Fruit fly (Drosophila melanogaster) whole organism, embryonic: ENCODE results near the gene osk.

ENCODE experiments used
- Atf3 ChIP-seq: fragments of 200-800 bp; sonication (Bioruptor generic); optimal IDR thresholded peaks from 3 replicates; lab custom pipeline; 2016; ENCODE audit warnings: missing biosample characterization, missing genetic modification characterization
- Bdp1 ChIP-seq: fragments of 200-800 bp; sonication (Bioruptor generic); optimal IDR thresholded peaks from 3 replicates; lab custom pipeline; 2016; ENCODE audit warnings: missing biosample characterization, missing genetic modification characterization
- CG13775 ChIP-seq: fragments of 200-800 bp; sonication (Bioruptor generic); optimal IDR thresholded peaks from 3 replicates; lab custom pipeline; 2017; ENCODE audit warnings: missing biosample characterization, mild to moderate bottlenecking, missing genetic modification characterization
- CG17612 ChIP-seq: fragments of 200-800 bp; sonication (Bioruptor generic); IDR thresholded peaks from 2 replicates; pipeline ENCODE4 v1.3.6; 2022; ENCODE audit warnings: missing biosample characterization, missing genetic modification characterization
- CG1792 ChIP-seq: fragments of 200-800 bp; sonication (Bioruptor generic); optimal IDR thresholded peaks from 2 replicates; lab custom pipeline; 2016; ENCODE audit warnings: missing biosample characterization, missing genetic modification characterization
- CG3281 ChIP-seq: fragments of 200-800 bp; sonication (Bioruptor generic); optimal IDR thresholded peaks from 3 replicates; lab custom pipeline; 2017; ENCODE audit warnings: missing biosample characterization, mild to moderate bottlenecking, missing genetic modification characterization
- CG33213 ChIP-seq: fragments of 200-800 bp; sonication (Bioruptor generic); optimal IDR thresholded peaks from 3 replicates; lab custom pipeline; 2016; ENCODE audit warnings: missing biosample characterization, missing genetic modification characterization
- CG4820 ChIP-seq: fragments of 200-800 bp; sonication (Bioruptor generic); optimal IDR thresholded peaks from 3 replicates; lab custom pipeline; 2016; ENCODE audit warnings: missing biosample characterization, missing genetic modification characterization
- CG6654 ChIP-seq: fragments of 200-800 bp; sonication (Bioruptor generic); optimal IDR thresholded peaks from 2 replicates; lab custom pipeline; 2017; ENCODE audit warnings: missing biosample characterization, mild to moderate bottlenecking, missing genetic modification characterization
- CG6683 ChIP-seq: fragments of 200-800 bp; sonication (Bioruptor generic); optimal IDR thresholded peaks from 2 replicates; lab custom pipeline; 2017; ENCODE audit warnings: missing biosample characterization, mild to moderate bottlenecking, missing genetic modification characterization, missing genetic modification reagents
- CG7271 ChIP-seq: fragments of 200-800 bp; sonication (Bioruptor generic); optimal IDR thresholded peaks from 2 replicates; lab custom pipeline; 2018; ENCODE audit warnings: missing biosample characterization, mild to moderate bottlenecking, missing genetic modification characterization, moderate library complexity
- CG7928 ChIP-seq: fragments of 200-800 bp; sonication (Bioruptor generic); optimal IDR thresholded peaks from 2 replicates; lab custom pipeline; 2017; ENCODE audit warnings: missing biosample characterization, mild to moderate bottlenecking, missing genetic modification characterization
- CG8765 ChIP-seq: fragments of 200-800 bp; sonication (Bioruptor generic); IDR thresholded peaks from 2 replicates; pipeline ENCODE4 v1.3.6; 2022; ENCODE audit warnings: missing biosample characterization, missing genetic modification characterization
- CG9609 ChIP-seq: fragments of 200-800 bp; sonication (Bioruptor generic); optimal IDR thresholded peaks from 3 replicates; lab custom pipeline; 2016; ENCODE audit warnings: missing biosample characterization, missing genetic modification characterization
- CG9817 ChIP-seq: fragments of 200-800 bp; sonication (Bioruptor generic); optimal IDR thresholded peaks from 2 replicates; lab custom pipeline; 2018; ENCODE audit warnings: missing biosample characterization, mild to moderate bottlenecking, missing genetic modification characterization, moderate library complexity
- CoRest ChIP-seq: fragments of 200-800 bp; sonication (Bioruptor generic); optimal IDR thresholded peaks from 3 replicates; lab custom pipeline; 2018; ENCODE audit warnings: missing biosample characterization, mild to moderate bottlenecking, missing genetic modification characterization, moderate library complexity
- Dbx ChIP-seq: fragments of 200-800 bp; sonication (Bioruptor generic); IDR thresholded peaks from 3 replicates; pipeline ENCODE4 v1.3.6; 2022; ENCODE audit warnings: missing biosample characterization, missing genetic modification characterization
- H15 ChIP-seq: fragments of 200-800 bp; sonication (Bioruptor generic); IDR thresholded peaks from 3 replicates; pipeline ENCODE4 v1.3.6; 2022; ENCODE audit warnings: missing biosample characterization, missing genetic modification characterization
- H2.0 ChIP-seq: fragments of 200-800 bp; sonication (Bioruptor generic); IDR thresholded peaks from 2 replicates; pipeline ENCODE4 v1.3.6; 2022; ENCODE audit warnings: missing biosample characterization, missing genetic modification characterization
- Hand ChIP-seq: fragments of 200-800 bp; sonication (Bioruptor generic); optimal IDR thresholded peaks from 2 replicates; lab custom pipeline; 2017; ENCODE audit warnings: mild to moderate bottlenecking, missing biosample characterization, missing genetic modification reagents, missing genetic modification characterization
- Hr39 ChIP-seq: fragments of >200 bp; optimal IDR thresholded peaks from 2 replicates; lab custom pipeline; 2017
- NfI ChIP-seq: fragments of 200-800 bp; sonication (Bioruptor generic); optimal IDR thresholded peaks from 3 replicates; lab custom pipeline; 2018; ENCODE audit warnings: missing biosample characterization, mild to moderate bottlenecking, missing genetic modification characterization, moderate library complexity
- Oli ChIP-seq: fragments of 200-800 bp; sonication (Bioruptor generic); optimal IDR thresholded peaks from 2 replicates; lab custom pipeline; 2018; ENCODE audit warnings: missing biosample characterization, mild to moderate bottlenecking, missing genetic modification characterization, moderate library complexity
- Poxn ChIP-seq: fragments of 200-800 bp; sonication (Bioruptor generic); IDR thresholded peaks from 2 replicates; pipeline ENCODE4 v1.3.6; 2022; ENCODE audit warnings: missing biosample characterization, missing genetic modification characterization
- Ptx1 ChIP-seq: fragments of 200-800 bp; sonication (Bioruptor generic); IDR thresholded peaks from 2 replicates; pipeline ENCODE4 v1.3.6; 2022; ENCODE audit warnings: missing biosample characterization, missing genetic modification characterization
- Scr ChIP-seq: fragments of 200-800 bp; sonication (Bioruptor generic); IDR thresholded peaks from 2 replicates; pipeline ENCODE4 v1.3.6; 2022; ENCODE audit warnings: missing biosample characterization, missing genetic modification characterization; ENCODE audit not compliant: partially characterized antibody
- Trl ChIP-seq, 3 experiments: fragments of >200 bp in 2 of 3; fragments of 200-800 bp in 1 of 3; sonication (Bioruptor generic) in 1 of 3; optimal IDR thresholded peaks; 2 replicates in 1 of 3; 3 replicates in 2 of 3; lab custom pipeline; 2016 to 2017; ENCODE audit warnings: missing biosample characterization in 1 of 3, missing genetic modification characterization in 1 of 3
- ato ChIP-seq: fragments of 200-800 bp; sonication (Bioruptor generic); IDR thresholded peaks from 2 replicates; pipeline ENCODE4 v1.3.6; 2022; ENCODE audit warnings: missing biosample characterization, missing genetic modification characterization; ENCODE audit not compliant: partially characterized antibody
- caup ChIP-seq: fragments of 200-800 bp; sonication (Bioruptor generic); optimal IDR thresholded peaks from 3 replicates; lab custom pipeline; 2017; ENCODE audit warnings: missing biosample characterization, mild to moderate bottlenecking, missing genetic modification characterization, moderate library complexity; ENCODE audit not compliant: severe bottlenecking
- cwo ChIP-seq: fragments of 200-800 bp; sonication (Bioruptor generic); optimal IDR thresholded peaks from 3 replicates; lab custom pipeline; 2017; ENCODE audit warnings: missing biosample characterization, missing genetic modification characterization, mild to moderate bottlenecking, moderate library complexity, missing genetic modification reagents
- dati ChIP-seq: fragments of 200-800 bp; sonication (Bioruptor generic); IDR thresholded peaks from 2 replicates; pipeline ENCODE4 v1.3.6; 2022; ENCODE audit warnings: missing biosample characterization, missing genetic modification characterization
- dimm ChIP-seq: fragments of 200-800 bp; sonication (Bioruptor generic); IDR thresholded peaks from 2 replicates; pipeline ENCODE4 v1.3.6; 2022; ENCODE audit warnings: missing biosample characterization, missing genetic modification characterization
- dm ChIP-seq: fragments of 200-800 bp; sonication (Bioruptor generic); optimal IDR thresholded peaks from 3 replicates; lab custom pipeline; 2016; ENCODE audit warnings: missing biosample characterization, missing genetic modification characterization
- emc ChIP-seq: fragments of 200-800 bp; sonication (Bioruptor generic); optimal IDR thresholded peaks from 2 replicates; lab custom pipeline; 2016; ENCODE audit warnings: missing biosample characterization, missing genetic modification characterization
- gsb ChIP-seq: fragments of 200-800 bp; sonication (Bioruptor generic); IDR thresholded peaks from 2 replicates; pipeline ENCODE4 v1.3.6; 2022; ENCODE audit warnings: missing biosample characterization, missing genetic modification characterization
- her ChIP-seq: fragments of 200-800 bp; sonication (Bioruptor generic); optimal IDR thresholded peaks from 2 replicates; lab custom pipeline; 2016; ENCODE audit warnings: missing biosample characterization, missing genetic modification characterization
- jigr1 ChIP-seq: fragments of 200-800 bp; sonication (Bioruptor generic); IDR thresholded peaks from 3 replicates; pipeline ENCODE4 v1.3.6; 2022; ENCODE audit warnings: missing biosample characterization, missing genetic modification characterization
- luna ChIP-seq: fragments of 200-800 bp; sonication (Bioruptor generic); optimal IDR thresholded peaks from 2 replicates; lab custom pipeline; 2016; ENCODE audit warnings: missing biosample characterization, missing genetic modification characterization
- mirr ChIP-seq: fragments of 200-800 bp; sonication (Bioruptor generic); optimal IDR thresholded peaks from 3 replicates; lab custom pipeline; 2018; ENCODE audit warnings: missing biosample characterization, mild to moderate bottlenecking, missing genetic modification characterization
- nerfin-2 ChIP-seq: fragments of 200-800 bp; sonication (Bioruptor generic); IDR thresholded peaks from 2 replicates; pipeline ENCODE4 v1.3.6; 2022; ENCODE audit warnings: missing biosample characterization, missing genetic modification characterization; ENCODE audit not compliant: partially characterized antibody
- nom ChIP-seq: fragments of 200-800 bp; sonication (Bioruptor generic); optimal IDR thresholded peaks from 2 replicates; lab custom pipeline; 2017; ENCODE audit warnings: missing biosample characterization, missing genetic modification characterization, mild to moderate bottlenecking, moderate library complexity, missing genetic modification reagents
- otp ChIP-seq: fragments of 200-800 bp; sonication (Bioruptor generic); IDR thresholded peaks from 3 replicates; pipeline ENCODE4, ENCODE4 v1.3.6; 2022; ENCODE audit warnings: missing biosample characterization, missing genetic modification characterization
- pfk ChIP-seq: fragments of 200-800 bp; sonication (Bioruptor generic); optimal IDR thresholded peaks from 2 replicates; lab custom pipeline; 2018; ENCODE audit warnings: missing biosample characterization, mild to moderate bottlenecking, missing genetic modification characterization, moderate library complexity
- row ChIP-seq: fragments of 200-800 bp; sonication (Bioruptor generic); IDR thresholded peaks from 3 replicates; pipeline ENCODE4 v1.3.6; 2022; ENCODE audit warnings: missing biosample characterization, missing genetic modification characterization
- stc ChIP-seq: fragments of 200-800 bp; sonication (Bioruptor generic); IDR thresholded peaks from 2 replicates; pipeline ENCODE4 v1.3.6; 2022; ENCODE audit warnings: missing biosample characterization, missing genetic modification characterization
- tgo ChIP-seq: fragments of 200-800 bp; sonication (Bioruptor generic); IDR thresholded peaks from 3 replicates; pipeline ENCODE4 v1.3.6; 2022; ENCODE audit warnings: missing biosample characterization, missing genetic modification characterization
- twi ChIP-seq: fragments of 200-800 bp; optimal IDR thresholded peaks from 2 replicates; lab custom pipeline; 2019; ENCODE audit warnings: missing biosample characterization, mild to moderate bottlenecking, missing genetic modification characterization, moderate library complexity
- usp ChIP-seq: fragments of >200 bp; optimal IDR thresholded peaks from 2 replicates; lab custom pipeline; 2017; ENCODE audit warnings: missing biosample characterization, missing genetic modification characterization
- vnd ChIP-seq: fragments of 200-800 bp; sonication (Bioruptor generic); IDR thresholded peaks from 3 replicates; pipeline ENCODE4 v1.3.6; 2022; ENCODE audit warnings: missing biosample characterization, missing genetic modification characterization; ENCODE audit not compliant: partially characterized antibody
- yki ChIP-seq: fragments of >200 bp; optimal IDR thresholded peaks from 3 replicates; lab custom pipeline; 2018
- zf30C ChIP-seq: fragments of 200-800 bp; sonication (Bioruptor generic); optimal IDR thresholded peaks from 3 replicates; lab custom pipeline; 2018; ENCODE audit warnings: missing biosample characterization, mild to moderate bottlenecking, missing genetic modification characterization

osk gene

dm6 chr3R:8896740-8897139, 38.2 kb upstream of the osk start (continued):
- TF ChIP-seq nerfin-2 (GFP tag; lab: Robert Waterston, UW) (no peak), vnd (GFP tag; lab: Robert Waterston, UW) (no peak), Poxn (no peak), CG17612 (no peak), CG7271 (tag; lab: Kevin White, UChicago) (peak; percentile 4), Oli (tag; lab: Kevin White, UChicago) (peak; percentile 82), H2.0 (GFP tag; lab: Robert Waterston, UW) (peak; percentile 33; the same call in 1 of the 2 replicates), gsb (no peak; the same call in 1 of the 2 replicates), Hand (no peak), mirr (GFP tag; lab: Kevin White, UChicago) (peak; percentile 7), dm (GFP tag; lab: Kevin White, UChicago) (peak; percentile 12), row (GFP tag; lab: Robert Waterston, UW) (peak; percentile 81), CG9817 (peak; percentile 63), H15 (GFP tag; lab: Robert Waterston, UW) (0 out of 3 replicates have a peak, but pooled peaks have one; percentile 45), twi (peak; percentile 12), yki (lab: Kevin White, UChicago) (no peak), usp (GFP tag; lab: Kevin White, UChicago) (no peak), Ptx1 (GFP tag; lab: Robert Waterston, UW) (peak; percentile 67), dati (no peak), CG1792 (GFP tag; lab: Kevin White, UChicago) (peak; percentile 43), CG13775 (GFP tag; lab: Kevin White, UChicago) (peak; percentile 45), NfI (GFP tag; lab: Kevin White, UChicago) (peak; percentile 72), Scr (GFP tag; lab: Robert Waterston, UW) (no peak), Trl (optimal IDR thresholded peaks at IDR 0.05; lab: Kevin White, UChicago) (no peak), Trl (GFP tag; optimal IDR thresholded peaks at IDR 0.05; lab: Kevin White, UChicago) (peak; percentile 77), ato (GFP tag; lab: Robert Waterston, UW) (no peak), CG9609 (peak; percentile 65), CG3281 (peak; percentile 69), pfk (GFP tag; lab: Kevin White, UChicago) (no peak), CoRest (tag; lab: Kevin White, UChicago) (peak; percentile 77), Hr39 (no peak), Atf3 (peak; percentile 35), CG7928 (GFP tag; lab: Kevin White, UChicago) (peak; percentile 2), zf30C (peak; percentile 73), tgo (GFP tag; lab: Robert Waterston, UW) (peak; percentile 56; the same call in 2 of the 3 replicates), her (GFP tag; lab: Kevin White, UChicago) (peak; percentile 77), dimm (GFP tag; lab: Robert Waterston, UW) (no peak), CG4820 (GFP tag; lab: Kevin White, UChicago) (peak; percentile 43), CG6654 (GFP tag; lab: Kevin White, UChicago) (no peak), CG8765 (0 out of 2 replicates have a peak, but pooled peaks have one; percentile 21), nom (GFP tag; lab: Kevin White, UChicago) (no peak), emc (GFP tag; lab: Kevin White, UChicago) (peak; percentile 4), jigr1 (no peak), caup (peak; percentile 73), stc (GFP tag; lab: Robert Waterston, UW) (no peak), luna (GFP tag; lab: Kevin White, UChicago) (no peak), CG6683 (GFP tag; lab: Kevin White, UChicago) (no peak), otp (GFP tag; lab: Robert Waterston, UW) (no peak), CG33213 (GFP tag; lab: Kevin White, UChicago) (no peak), Bdp1 (GFP tag; lab: Kevin White, UChicago) (peak; percentile 18), Dbx (GFP tag; lab: Robert Waterston, UW) (no peak), cwo (GFP tag; lab: Kevin White, UChicago) (peak; percentile 60)
